Fruit fly (Drosophila melanogaster): ENCODE measurements around the gene lost.
A peak's percentile ranks its signal among the peaks of the same experiment; 100 is the strongest.

lost gene

DNA sequence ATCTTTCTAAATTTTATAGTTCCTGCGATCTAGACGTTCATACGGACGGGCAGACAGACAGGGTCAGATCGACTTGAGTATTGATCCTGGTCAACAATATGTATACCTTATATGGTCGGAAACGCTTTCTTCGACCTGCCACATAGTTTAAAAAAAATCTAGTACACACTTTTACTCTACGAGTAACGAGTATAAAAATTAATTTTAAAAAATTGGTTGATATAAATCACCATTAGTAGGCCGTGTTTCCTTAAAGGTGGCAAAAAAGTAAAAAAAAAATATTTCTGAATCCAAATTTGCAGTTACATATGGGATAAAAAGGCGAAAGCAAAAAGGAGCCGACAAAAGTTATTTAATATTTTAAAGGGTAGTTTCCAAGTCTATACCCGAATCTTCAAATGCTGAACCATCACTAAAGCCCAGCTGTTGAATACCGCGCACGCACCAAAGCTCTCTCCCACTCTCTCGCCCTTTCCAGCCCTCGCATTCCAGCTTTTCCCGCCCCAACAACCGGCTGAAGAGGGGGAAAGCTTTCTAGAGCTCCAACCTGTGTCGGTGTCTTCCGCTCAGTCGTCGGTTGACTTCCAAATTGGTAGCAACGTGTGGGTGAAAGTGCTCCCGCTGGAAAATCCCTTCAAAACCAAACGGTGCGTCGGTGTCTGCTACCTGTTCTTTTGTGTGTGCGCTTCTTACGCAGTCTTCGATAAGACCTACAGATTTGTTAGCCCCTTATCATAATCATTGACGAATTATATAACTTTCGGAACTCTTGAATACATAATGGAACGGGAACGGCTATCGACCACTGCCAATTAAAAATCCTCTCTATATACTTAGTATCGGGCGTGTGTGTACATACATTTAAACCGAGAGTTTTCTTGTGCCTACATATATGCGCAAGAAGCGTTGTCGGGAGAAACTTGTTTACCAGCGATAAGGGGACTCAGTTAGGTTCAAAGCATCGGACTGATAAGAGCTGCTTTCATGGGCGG is 24.2 kb upstream of the lost start, which contains the start of gene Sfxn1-3 (continued):
- TF ChIP-seq sqz (GFP tag; optimal IDR thresholded peaks at IDR 0.05) (no peak), CG18476 (GFP tag; optimal IDR thresholded peaks at IDR 0.05) (no peak), fd102C (GFP tag; optimal IDR thresholded peaks at IDR 0.05) (no peak), nerfin-2 (GFP tag; IDR thresholded peaks at IDR 0.05; ENCODE audit: partially characterized antibody) (no peak; the same call in 1 of the 2 replicates), BtbVII (GFP tag; optimal IDR thresholded peaks at IDR 0.05) (peak; percentile 83), gt (GFP tag; IDR thresholded peaks at IDR 0.05) (no peak), Ssrp (tag; optimal IDR thresholded peaks at IDR 0.05) (peak; percentile 9), vvl (GFP tag; IDR thresholded peaks at IDR 0.05) (peak; percentile 54; the same call in 1 of the 2 replicates), CG3407 (GFP tag; optimal IDR thresholded peaks at IDR 0.05) (no peak), oc (tag; optimal IDR thresholded peaks at IDR 0.05) (peak; percentile 68), Sox102F (GFP tag; optimal IDR thresholded peaks at IDR 0.05) (no peak), Hr39 (optimal IDR thresholded peaks at IDR 0.05) (no peak), CG1792 (GFP tag; optimal IDR thresholded peaks at IDR 0.05) (peak; percentile 49), chm (GFP tag; IDR thresholded peaks at IDR 0.05) (peak; percentile 68; the same call in 1 of the 2 replicates), CG14014 (GFP tag; IDR thresholded peaks at IDR 0.05) (peak; percentile 56; the same call in 1 of the 2 replicates), CG12155 (GFP tag; optimal IDR thresholded peaks at IDR 0.05) (no peak), CG17186 (GFP tag; optimal IDR thresholded peaks at IDR 0.05) (no peak), CHES-1-like (GFP tag; optimal IDR thresholded peaks at IDR 0.05) (no peak), TFAM (GFP tag; optimal IDR thresholded peaks at IDR 0.05) (no peak), ssp (GFP tag; IDR thresholded peaks at IDR 0.05) (no peak), CG13296 (GFP tag; optimal IDR thresholded peaks at IDR 0.05) (peak; percentile 60), Hey (tag; optimal IDR thresholded peaks at IDR 0.05) (peak; percentile 81), Ptx1 (GFP tag; IDR thresholded peaks at IDR 0.05) (peak; percentile 24; the same call in 1 of the 2 replicates), CG15073 (GFP tag; optimal IDR thresholded peaks at IDR 0.05) (no peak), CG18764 (GFP tag; optimal IDR thresholded peaks at IDR 0.05) (no peak), Fer3 (tag; optimal IDR thresholded peaks at IDR 0.05) (peak; percentile 8), CG6254 (GFP tag; optimal IDR thresholded peaks at IDR 0.05) (no peak), Dip2 (GFP tag; IDR thresholded peaks at IDR 0.05) (no peak), Dad (GFP tag; optimal IDR thresholded peaks at IDR 0.05) (peak; percentile 10), Bgb (GFP tag; IDR thresholded peaks at IDR 0.05; ENCODE audit: partially characterized antibody) (peak; percentile 75), Gug (GFP tag; IDR thresholded peaks at IDR 0.05) (0 out of 4 replicates have a peak, but pooled peaks have one; percentile 36), Nf-YA (GFP tag; IDR thresholded peaks at IDR 0.05) (peak; percentile 44), gsb-n (tag; optimal IDR thresholded peaks at IDR 0.05) (peak; percentile 44), ase (GFP tag; IDR thresholded peaks at IDR 0.05) (0 out of 3 replicates have a peak, but pooled peaks have one; percentile 40), repo (GFP tag; optimal IDR thresholded peaks at IDR 0.05) (no peak), CG6689 (GFP tag; IDR thresholded peaks at IDR 0.05) (peak; percentile 38; the same call in 1 of the 2 replicates), CG14441 (GFP tag; IDR thresholded peaks at IDR 0.05) (no peak), Sry-β (GFP tag; optimal IDR thresholded peaks at IDR 0.05) (no peak), MTF-1 (GFP tag; optimal IDR thresholded peaks at IDR 0.05; ENCODE audit: borderline replicate concordance) (no peak), dati (GFP tag; IDR thresholded peaks at IDR 0.05) (no peak), CkIIα-i1 (GFP tag; IDR thresholded peaks at IDR 0.05) (no peak; the same call in 1 of the 2 replicates), gem (tag; optimal IDR thresholded peaks at IDR 0.05) (peak; percentile 61), CG6765 (GFP tag; optimal IDR thresholded peaks at IDR 0.05) (peak; percentile 70), CG6654 (GFP tag; optimal IDR thresholded peaks at IDR 0.05) (no peak), br (optimal IDR thresholded peaks at IDR 0.05) (no peak), maf-S (GFP tag; optimal IDR thresholded peaks at IDR 0.05) (peak; percentile 39), peb (GFP tag; IDR thresholded peaks at IDR 0.05) (no peak), nmo (GFP tag; optimal IDR thresholded peaks at IDR 0.05) (peak; percentile 18), ro (GFP tag; IDR thresholded peaks at IDR 0.05) (no peak)

Measured in whole organism, embryonic.